Fruit fly (Drosophila melanogaster): ENCODE results near the gene CG3527.

The CG3527 gene

DNA sequence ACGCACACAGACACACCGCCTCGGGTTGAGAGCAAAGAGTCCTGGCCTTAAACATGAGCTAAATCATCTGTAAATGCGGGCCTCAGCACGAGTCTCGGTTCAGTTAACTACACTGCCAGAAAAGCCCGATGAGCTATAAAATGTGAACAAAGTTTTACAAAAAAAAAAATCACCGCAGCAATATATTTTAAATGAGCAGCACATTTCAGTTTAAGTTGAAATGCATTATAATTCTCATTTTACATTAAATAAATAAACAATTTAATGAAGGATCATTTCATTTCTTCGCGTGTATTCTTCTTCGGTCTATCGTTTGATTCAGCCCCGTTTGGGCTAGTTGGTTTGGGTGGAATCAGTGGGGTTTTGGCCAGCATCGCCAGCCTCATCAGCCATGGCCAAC, 46.5 kb upstream of the CG3527 start (continued):
- TF ChIP-seq HmgD (GFP tag; optimal IDR thresholded peaks at IDR 0.05) (no peak), hbn (GFP tag; IDR thresholded peaks at IDR 0.05; ENCODE audit: partially characterized antibody) (no peak), zen2 (GFP tag; IDR thresholded peaks at IDR 0.05; ENCODE audit: partially characterized antibody) (no peak), lola (GFP tag; optimal IDR thresholded peaks at IDR 0.05) (peak in 1 of 3 experiments; percentile 23), CG13624 (GFP tag; optimal IDR thresholded peaks at IDR 0.05) (no peak), peb (GFP tag; IDR thresholded peaks at IDR 0.05) (no peak), CG11093 (GFP tag; IDR thresholded peaks at IDR 0.05) (no peak), gfzf (GFP tag; optimal IDR thresholded peaks at IDR 0.05) (no peak), sqz (GFP tag; optimal IDR thresholded peaks at IDR 0.05) (no peak), PHDP (tag; optimal IDR thresholded peaks at IDR 0.05) (peak; percentile 5), Drgx (GFP tag; IDR thresholded peaks at IDR 0.05) (no peak), CG1603 (tag; optimal IDR thresholded peaks at IDR 0.05) (peak; percentile 35), jumu (GFP tag; optimal IDR thresholded peaks at IDR 0.05) (no peak), Abd-B (GFP tag; optimal IDR thresholded peaks at IDR 0.05) (no peak), run (tag; optimal IDR thresholded peaks at IDR 0.05) (no peak), CG17568 (GFP tag; optimal IDR thresholded peaks at IDR 0.05) (no peak), CG10431 (GFP tag; optimal IDR thresholded peaks at IDR 0.05) (no peak), vnd (GFP tag; IDR thresholded peaks at IDR 0.05; ENCODE audit: partially characterized antibody) (no peak), CG15601 (tag; optimal IDR thresholded peaks at IDR 0.05) (no peak), tll (GFP tag; optimal IDR thresholded peaks at IDR 0.05) (no peak), CG30431 (GFP tag; optimal IDR thresholded peaks at IDR 0.05) (peak; percentile 6), Lpt (GFP tag; optimal IDR thresholded peaks at IDR 0.05) (no peak), CG3407 (GFP tag; optimal IDR thresholded peaks at IDR 0.05) (no peak), Hsf (GFP tag; optimal IDR thresholded peaks at IDR 0.05) (peak; percentile 19), CG10321 (GFP tag; IDR thresholded peaks at IDR 0.05) (no peak), HLH4C (GFP tag; IDR thresholded peaks at IDR 0.05; ENCODE audit: partially characterized antibody) (no peak), Hr3 (GFP tag; optimal IDR thresholded peaks at IDR 0.05) (no peak), Dp (GFP tag; optimal IDR thresholded peaks at IDR 0.05) (no peak), CG17612 (GFP tag; IDR thresholded peaks at IDR 0.05) (no peak), CG17359 (tag; optimal IDR thresholded peaks at IDR 0.05) (peak; percentile 6), Camta (GFP tag; optimal IDR thresholded peaks at IDR 0.05) (no peak), CG15479 (GFP tag; optimal IDR thresholded peaks at IDR 0.05) (no peak), eve (GFP tag; optimal IDR thresholded peaks at IDR 0.05) (no peak), CG4404 (GFP tag; IDR thresholded peaks at IDR 0.05) (peak; percentile 39), Hr51 (GFP tag; optimal IDR thresholded peaks at IDR 0.05) (peak in 1 of 2 experiments; percentile 31), CG7839 (tag; optimal IDR thresholded peaks at IDR 0.05) (peak; percentile 38), CG9817 (tag; optimal IDR thresholded peaks at IDR 0.05) (peak; percentile 2), Deaf1 (tag; optimal IDR thresholded peaks at IDR 0.05) (no peak), Dref (GFP tag; IDR thresholded peaks at IDR 0.05) (no peak), Doc2 (GFP tag; IDR thresholded peaks at IDR 0.05) (no peak), Sin3A (optimal IDR thresholded peaks at IDR 0.05) (no peak), shn (GFP tag; optimal IDR thresholded peaks at IDR 0.05) (no peak), CG14050 (GFP tag; IDR thresholded peaks at IDR 0.05) (no peak), E2f1 (GFP tag; IDR thresholded peaks at IDR 0.05) (no peak), CG3281 (GFP tag; optimal IDR thresholded peaks at IDR 0.05) (no peak), BEAF-32 (GFP tag; optimal IDR thresholded peaks at IDR 0.05) (no peak), CG18619 (GFP tag; optimal IDR thresholded peaks at IDR 0.05) (no peak), E2f2 (GFP tag; IDR thresholded peaks at IDR 0.05) (no peak), Ets65A (GFP tag) (peak; percentile 9), CG11504 (tag; optimal IDR thresholded peaks at IDR 0.05) (peak; percentile 46), Atf3 (GFP tag; optimal IDR thresholded peaks at IDR 0.05) (no peak)
